Worm (Caenorhabditis elegans): ENCODE measurements around the gene rif-1.2.

ce11 chrX:12378293-12378692, 7.1 kb upstream of the rif-1.2 start, which contains the start of gene glb-13:
- TF ChIP-seq tab-1 (GFP tag; IDR thresholded peaks at IDR 0.05), result no peak
- no peak for TF ChIP-seq med-1 (GFP tag; optimal IDR thresholded peaks at IDR 0.05; ENCODE audit: insufficient read depth)
- TF ChIP-seq klf-2 (GFP tag; conservative IDR thresholded peaks at IDR 0.05), result no peak
- TF ChIP-seq flt-1 (GFP tag; IDR thresholded peaks at IDR 0.05), result no peak
- TF ChIP-seq T22C8.4 (GFP tag; IDR thresholded peaks at IDR 0.05), result no peak
- no peak for TF ChIP-seq ztf-29 (GFP tag; IDR thresholded peaks at IDR 0.05)
- TF ChIP-seq cog-1 (tag; optimal IDR thresholded peaks at IDR 0.05), result no peak
- TF ChIP-seq ztf-23 (GFP tag; IDR thresholded peaks at IDR 0.05), result no peak
- no peak for TF ChIP-seq ref-1 (GFP tag; conservative IDR thresholded peaks at IDR 0.05)

Data from whole organism, midembryonic.